Worm (Caenorhabditis elegans): ENCODE data around the gene enu-3.2.

DNA sequence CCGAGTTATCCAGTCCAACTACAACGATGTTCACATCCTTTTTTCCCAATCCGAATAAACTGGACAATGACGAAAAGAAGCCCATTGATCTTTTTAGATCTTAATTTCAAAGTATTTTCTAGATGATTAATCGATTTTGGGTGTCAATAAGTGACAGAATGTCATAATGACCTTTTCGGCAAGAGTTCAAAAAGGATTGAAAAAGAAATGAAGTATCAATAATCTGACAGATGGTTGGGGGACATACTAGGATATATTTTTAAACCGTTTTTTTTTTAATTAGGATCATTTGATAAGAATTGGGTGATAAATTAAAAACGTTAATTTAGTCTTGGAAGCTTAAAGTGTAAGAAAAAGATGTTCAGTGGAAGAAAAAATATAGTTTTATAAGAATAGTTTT lies 29.7 kb upstream of the enu-3.2 start, which contains the start of gene arl-6:
- TF ChIP-seq fkh-10 (GFP tag; optimal IDR thresholded peaks at IDR 0.05) = no peak
- no peak for TF ChIP-seq pqm-1 (tag; optimal IDR thresholded peaks at IDR 0.05)
- no peak for TF ChIP-seq nhr-237 (tag; optimal IDR thresholded peaks at IDR 0.05)
- no peak for TF ChIP-seq aly-2 (tag; optimal IDR thresholded peaks at IDR 0.05)
- no peak for TF ChIP-seq sea-2 (GFP tag; optimal IDR thresholded peaks at IDR 0.05)
- no peak for TF ChIP-seq R02D3.7 (tag; optimal IDR thresholded peaks at IDR 0.05)
- TF ChIP-seq snpc-4 (tag; optimal IDR thresholded peaks at IDR 0.05) = no peak
- TF ChIP-seq unc-62 (GFP tag; optimal IDR thresholded peaks at IDR 0.05) = no peak
- no peak for TF ChIP-seq fos-1 (tag; optimal IDR thresholded peaks at IDR 0.05)
- no peak for TF ChIP-seq elt-1 (tag; optimal IDR thresholded peaks at IDR 0.05)
- TF ChIP-seq nhr-25 (tag; optimal IDR thresholded peaks at IDR 0.05) = no peak
- TF ChIP-seq egl-27 (tag; optimal IDR thresholded peaks at IDR 0.05) = no peak
- TF ChIP-seq nhr-11 (tag; optimal IDR thresholded peaks at IDR 0.05) = no peak
- TF ChIP-seq unc-39 (tag; optimal IDR thresholded peaks at IDR 0.05) = no peak

All from whole organism, L3 larva.